Worm (Caenorhabditis elegans): Measurements from ENCODE around the gene pitr-2.

ce11 chrV:9094060-9094628, 43.4 kb downstream of the pitr-2 start:
- TF ChIP-seq pqm-1 (tag; optimal IDR thresholded peaks at IDR 0.05) (no peak), efl-3 (GFP tag; optimal IDR thresholded peaks at IDR 0.05) (no peak), ceh-82 (tag; optimal IDR thresholded peaks at IDR 0.05) (no peak)
